Fruit fly (Drosophila melanogaster) whole organism, embryonic: ENCODE measurements around the gene Vps37B.

Experiments used
- Adf1 ChIP-seq: fragments of 200-800 bp; sonication (Bioruptor generic); IDR thresholded peaks from 2 replicates; pipeline ENCODE4 v1.3.6; 2022; ENCODE audit warnings: missing biosample characterization, missing genetic modification characterization
- Bdp1 ChIP-seq: fragments of 200-800 bp; sonication (Bioruptor generic); optimal IDR thresholded peaks from 3 replicates; lab custom pipeline; 2016; ENCODE audit warnings: missing biosample characterization, missing genetic modification characterization
- C15 ChIP-seq: fragments of 200-800 bp; sonication (Bioruptor generic); IDR thresholded peaks from 3 replicates; pipeline ENCODE4 v1.3.6; 2022; ENCODE audit warnings: missing biosample characterization, missing genetic modification characterization
- CG10366 ChIP-seq: fragments of 200-800 bp; sonication (Bioruptor generic); IDR thresholded peaks from 2 replicates; pipeline ENCODE4 v1.3.6; 2022; ENCODE audit warnings: missing biosample characterization, missing genetic modification characterization
- CG11696 ChIP-seq: fragments of 200-800 bp; sonication (Bioruptor generic); IDR thresholded peaks from 2 replicates; pipeline ENCODE4 v1.3.6; 2022; ENCODE audit warnings: missing biosample characterization, missing genetic modification characterization
- CG12744 ChIP-seq: fragments of 200-800 bp; sonication (Bioruptor generic); optimal IDR thresholded peaks from 2 replicates; lab custom pipeline; 2016; ENCODE audit warnings: missing biosample characterization, missing genetic modification characterization
- CG12769 ChIP-seq: fragments of 200-800 bp; sonication (Bioruptor generic); optimal IDR thresholded peaks from 2 replicates; lab custom pipeline; 2019; ENCODE audit warnings: missing biosample characterization, mild to moderate bottlenecking, missing genetic modification characterization, moderate library complexity
- CG13296 ChIP-seq: fragments of 200-800 bp; sonication (Bioruptor generic); optimal IDR thresholded peaks from 3 replicates; lab custom pipeline; 2018; ENCODE audit warnings: missing biosample characterization, mild to moderate bottlenecking, missing genetic modification characterization
- CG13624 ChIP-seq: fragments of 200-800 bp; sonication (Bioruptor generic); optimal IDR thresholded peaks from 2 replicates; lab custom pipeline; 2016; ENCODE audit warnings: missing biosample characterization, missing genetic modification characterization
- CG1529 ChIP-seq: fragments of 200-800 bp; sonication (Bioruptor generic); optimal IDR thresholded peaks from 3 replicates; lab custom pipeline; 2018; ENCODE audit warnings: missing biosample characterization, missing genetic modification characterization
- CG16779 ChIP-seq: fragments of 200-800 bp; sonication (Bioruptor generic); IDR thresholded peaks from 2 replicates; pipeline ENCODE4 v1.3.6; 2022; ENCODE audit warnings: missing biosample characterization, missing genetic modification characterization
- CG16815 ChIP-seq: fragments of 200-800 bp; sonication (Bioruptor generic); optimal IDR thresholded peaks from 3 replicates; lab custom pipeline; 2017; ENCODE audit warnings: missing biosample characterization, mild to moderate bottlenecking, missing genetic modification characterization
- CG17802 ChIP-seq: fragments of 200-800 bp; sonication (Bioruptor generic); optimal IDR thresholded peaks from 2 replicates; lab custom pipeline; 2018; ENCODE audit warnings: missing biosample characterization, mild to moderate bottlenecking, missing genetic modification characterization, moderate library complexity
- CG2129 ChIP-seq: fragments of 200-800 bp; sonication (Bioruptor generic); IDR thresholded peaks from 2 replicates; pipeline ENCODE4 v1.3.6; 2022; ENCODE audit warnings: missing biosample characterization, missing genetic modification characterization; ENCODE audit not compliant: partially characterized antibody
- CG2199 ChIP-seq: fragments of 200-800 bp; sonication (Bioruptor generic); IDR thresholded peaks from 3 replicates; pipeline ENCODE4 v1.3.6; 2022; ENCODE audit warnings: missing biosample characterization, missing genetic modification characterization
- CG34224 ChIP-seq: fragments of 200-800 bp; sonication (Bioruptor generic); IDR thresholded peaks from 3 replicates; pipeline ENCODE4 v1.3.6; 2022; ENCODE audit warnings: missing biosample characterization, missing genetic modification characterization; ENCODE audit not compliant: partially characterized antibody
- CG34422 ChIP-seq: fragments of 200-800 bp; sonication (Bioruptor generic); IDR thresholded peaks from 3 replicates; pipeline ENCODE4 v1.3.6; 2022; ENCODE audit warnings: missing biosample characterization, missing genetic modification characterization
- CG3995 ChIP-seq: fragments of 200-800 bp; sonication (Bioruptor generic); optimal IDR thresholded peaks from 3 replicates; lab custom pipeline; 2016; ENCODE audit warnings: missing biosample characterization, missing genetic modification characterization
- CG4282 ChIP-seq: fragments of 200-800 bp; sonication (Bioruptor generic); optimal IDR thresholded peaks from 2 replicates; lab custom pipeline; 2016; ENCODE audit warnings: missing biosample characterization, missing genetic modification characterization
- CG4424 ChIP-seq: fragments of 200-800 bp; sonication (Bioruptor generic); optimal IDR thresholded peaks from 3 replicates; lab custom pipeline; 2016; ENCODE audit warnings: missing biosample characterization, missing genetic modification characterization
- CG4730 ChIP-seq: fragments of 200-800 bp; sonication (Bioruptor generic); IDR thresholded peaks from 2 replicates; pipeline ENCODE4 v1.3.6; 2022; ENCODE audit warnings: missing biosample characterization, missing genetic modification characterization
- CG4854 ChIP-seq: fragments of 200-800 bp; sonication (Bioruptor generic); optimal IDR thresholded peaks from 2 replicates; lab custom pipeline; 2016; ENCODE audit warnings: missing biosample characterization, missing genetic modification characterization, inconsistent platforms
- CG7745 ChIP-seq: fragments of 200-800 bp; sonication (Bioruptor generic); optimal IDR thresholded peaks from 2 replicates; lab custom pipeline; 2018; ENCODE audit warnings: missing biosample characterization, mild to moderate bottlenecking, missing genetic modification characterization, moderate library complexity
- CG8089 ChIP-seq: fragments of 200-800 bp; sonication (Bioruptor generic); optimal IDR thresholded peaks from 3 replicates; lab custom pipeline; 2016; ENCODE audit warnings: missing biosample characterization, missing genetic modification characterization
- CG8281 ChIP-seq: fragments of 200-800 bp; sonication (Bioruptor generic); optimal IDR thresholded peaks from 2 replicates; lab custom pipeline; 2018; ENCODE audit warnings: missing biosample characterization, mild to moderate bottlenecking, missing genetic modification characterization, moderate library complexity
- CG8478 ChIP-seq: fragments of >200 bp; optimal IDR thresholded peaks from 2 replicates; lab custom pipeline; 2018
- CG9727 ChIP-seq: fragments of 200-800 bp; sonication (Bioruptor generic); optimal IDR thresholded peaks from 3 replicates; lab custom pipeline; 2017; ENCODE audit warnings: missing biosample characterization, mild to moderate bottlenecking, missing genetic modification characterization
- Dad ChIP-seq: fragments of 200-800 bp; sonication (Bioruptor generic); optimal IDR thresholded peaks from 3 replicates; lab custom pipeline; 2016; ENCODE audit warnings: missing biosample characterization, missing genetic modification characterization
- GATAe ChIP-seq: fragments of 200-800 bp; sonication (Bioruptor generic); conservative IDR thresholded peaks from 2 replicates; pipeline ENCODE4 v1.3.6; 2022; ENCODE audit warnings: missing biosample characterization, missing genetic modification characterization
- H15 ChIP-seq: fragments of 200-800 bp; sonication (Bioruptor generic); IDR thresholded peaks from 3 replicates; pipeline ENCODE4 v1.3.6; 2022; ENCODE audit warnings: missing biosample characterization, missing genetic modification characterization
- Hmr ChIP-seq: fragments of 200-800 bp; sonication (Bioruptor generic); optimal IDR thresholded peaks from 3 replicates; lab custom pipeline; 2017; ENCODE audit warnings: mild to moderate bottlenecking, missing biosample characterization, missing genetic modification reagents, missing genetic modification characterization
- Mrtf ChIP-seq: fragments of 200-800 bp; sonication (Bioruptor generic); IDR thresholded peaks from 3 replicates; pipeline ENCODE4 v1.3.6; 2022; ENCODE audit warnings: missing biosample characterization, missing genetic modification characterization
- Oaz ChIP-seq: fragments of 200-800 bp; sonication (Bioruptor generic); IDR thresholded peaks from 2 replicates; pipeline ENCODE4 v1.3.6; 2022; ENCODE audit warnings: missing biosample characterization, missing genetic modification characterization
- Pdp1 ChIP-seq, 2 experiments: fragments of 200-800 bp; sonication (Bioruptor generic); optimal IDR thresholded peaks; 3 replicates each; lab custom pipeline; 2016; ENCODE audit warnings: missing biosample characterization in 2 of 2, missing genetic modification characterization in 2 of 2, mild to moderate bottlenecking in 1 of 2, moderate library complexity in 1 of 2
- YL-1 ChIP-seq: fragments of 200-800 bp; sonication (Bioruptor generic); optimal IDR thresholded peaks from 3 replicates; lab custom pipeline; 2017; ENCODE audit warnings: missing biosample characterization, mild to moderate bottlenecking, missing genetic modification characterization
- cas ChIP-seq: fragments of 200-800 bp; sonication (Bioruptor generic); IDR thresholded peaks from 2 replicates; pipeline ENCODE4 v1.3.6; 2022; ENCODE audit warnings: missing biosample characterization, missing genetic modification characterization
- caup ChIP-seq: fragments of 200-800 bp; sonication (Bioruptor generic); optimal IDR thresholded peaks from 3 replicates; lab custom pipeline; 2017; ENCODE audit warnings: missing biosample characterization, mild to moderate bottlenecking, missing genetic modification characterization, moderate library complexity; ENCODE audit not compliant: severe bottlenecking
- chn ChIP-seq: fragments of 200-800 bp; sonication (Bioruptor generic); optimal IDR thresholded peaks from 2 replicates; lab custom pipeline; 2016; ENCODE audit warnings: missing biosample characterization, missing genetic modification characterization
- crp ChIP-seq, 2 experiments: fragments of 200-800 bp; sonication (Bioruptor generic); optimal IDR thresholded peaks; 2 replicates in 1 of 2; 3 replicates in 1 of 2; lab custom pipeline; 2017; ENCODE audit warnings: missing biosample characterization in 2 of 2, missing genetic modification characterization in 2 of 2, mild to moderate bottlenecking in 1 of 2, moderate library complexity in 1 of 2
- cwo ChIP-seq: fragments of 200-800 bp; sonication (Bioruptor generic); optimal IDR thresholded peaks from 3 replicates; lab custom pipeline; 2017; ENCODE audit warnings: missing biosample characterization, missing genetic modification characterization, mild to moderate bottlenecking, moderate library complexity, missing genetic modification reagents
- ewg ChIP-seq: fragments of 200-800 bp; sonication (Bioruptor generic); optimal IDR thresholded peaks from 3 replicates; lab custom pipeline; 2017; ENCODE audit warnings: mild to moderate bottlenecking, missing biosample characterization, missing genetic modification reagents, missing genetic modification characterization
- fd3F ChIP-seq: fragments of 200-800 bp; sonication (Bioruptor generic); optimal IDR thresholded peaks from 2 replicates; lab custom pipeline; 2018; ENCODE audit warnings: missing biosample characterization, mild to moderate bottlenecking, missing genetic modification characterization, moderate library complexity
- mld ChIP-seq: fragments of 200-800 bp; sonication (Bioruptor generic); IDR thresholded peaks from 3 replicates; pipeline ENCODE4 v1.3.6; 2022; ENCODE audit warnings: missing biosample characterization, missing genetic modification characterization; ENCODE audit not compliant: partially characterized antibody
- oc ChIP-seq: fragments of 200-800 bp; sonication (Bioruptor generic); optimal IDR thresholded peaks from 2 replicates; lab custom pipeline; 2018; ENCODE audit warnings: missing biosample characterization, mild to moderate bottlenecking, missing genetic modification characterization, moderate library complexity
- pum ChIP-seq: fragments of 200-800 bp; sonication (Bioruptor generic); optimal IDR thresholded peaks from 2 replicates; lab custom pipeline; 2016; ENCODE audit warnings: missing biosample characterization, missing genetic modification characterization
- rib ChIP-seq: fragments of 200-800 bp; sonication (Bioruptor generic); IDR thresholded peaks from 2 replicates; pipeline ENCODE4 v1.3.6; 2022; ENCODE audit warnings: missing biosample characterization, missing genetic modification characterization
- ro ChIP-seq: fragments of 200-800 bp; sonication (Bioruptor generic); IDR thresholded peaks from 2 replicates; pipeline ENCODE4 v1.3.6; 2022; ENCODE audit warnings: missing biosample characterization, missing genetic modification characterization
- tap ChIP-seq: fragments of 200-800 bp; optimal IDR thresholded peaks from 3 replicates; lab custom pipeline; 2019; ENCODE audit warnings: missing biosample characterization, mild to moderate bottlenecking, missing genetic modification characterization, moderate library complexity
- tgo ChIP-seq: fragments of 200-800 bp; sonication (Bioruptor generic); IDR thresholded peaks from 3 replicates; pipeline ENCODE4 v1.3.6; 2022; ENCODE audit warnings: missing biosample characterization, missing genetic modification characterization
- tin ChIP-seq: fragments of 200-800 bp; sonication (Bioruptor generic); optimal IDR thresholded peaks from 3 replicates; lab custom pipeline; 2016; ENCODE audit warnings: missing biosample characterization, missing genetic modification characterization
- tio ChIP-seq: fragments of 200-800 bp; sonication (Bioruptor generic); optimal IDR thresholded peaks from 2 replicates; lab custom pipeline; 2017; ENCODE audit warnings: missing biosample characterization, missing genetic modification characterization, inconsistent platforms

Vps37B gene

dm6 chr3R:5198302-5198701 lies 27.7 kb upstream of the Vps37B start (continued):
- peak; percentile 42; the same call in 1 of the 2 replicates for TF ChIP-seq Adf1 (GFP tag; lab: Robert Waterston, UW)
- TF ChIP-seq CG4730 (GFP tag; lab: Robert Waterston, UW): 0 out of 2 replicates have a peak, but pooled peaks have one; percentile 4
- TF ChIP-seq oc: no peak
- 0 out of 3 replicates have a peak, but pooled peaks have one; percentile 47 for TF ChIP-seq Mrtf (GFP tag; lab: Robert Waterston, UW)
- peak; percentile 53 for TF ChIP-seq CG13624 (GFP tag; lab: Kevin White, UChicago)
- no peak for TF ChIP-seq GATAe (GFP tag; lab: Robert Waterston, UW)
- peak; percentile 57 for TF ChIP-seq CG10366 (GFP tag; lab: Robert Waterston, UW)
- no peak for TF ChIP-seq CG1529 (GFP tag; lab: Kevin White, UChicago)
- no peak for TF ChIP-seq YL-1 (GFP tag; lab: Kevin White, UChicago)
- TF ChIP-seq tio: peak; percentile 56
- peak; percentile 68 for TF ChIP-seq cwo (GFP tag; lab: Kevin White, UChicago)
- no peak for TF ChIP-seq CG34224 (GFP tag; lab: Robert Waterston, UW)
- no peak for TF ChIP-seq ro (GFP tag; lab: Robert Waterston, UW)
- no peak for TF ChIP-seq CG17802 (tag; lab: Kevin White, UChicago)
- TF ChIP-seq CG4282 (GFP tag; lab: Kevin White, UChicago): no peak
- TF ChIP-seq CG4424: peak; percentile 23
- TF ChIP-seq Dad (GFP tag; lab: Kevin White, UChicago): peak; percentile 6
- no peak for TF ChIP-seq CG16779 (GFP tag; lab: Robert Waterston, UW)
- peak; percentile 87 for TF ChIP-seq CG12769 (tag; lab: Kevin White, UChicago)
- TF ChIP-seq CG13296 (GFP tag; lab: Kevin White, UChicago): peak; percentile 73
- no peak for TF ChIP-seq tap (tag; lab: Kevin White, UChicago)
- no peak for TF ChIP-seq cas (GFP tag; lab: Robert Waterston, UW)
- peak; percentile 31 for TF ChIP-seq chn (GFP tag; lab: Kevin White, UChicago)
- peak; percentile 2 for TF ChIP-seq CG12744 (GFP tag; lab: Kevin White, UChicago)
- TF ChIP-seq pum (GFP tag; lab: Kevin White, UChicago): peak; percentile 26
- peak; percentile 37 for TF ChIP-seq CG9727 (GFP tag; lab: Kevin White, UChicago)
- no peak for TF ChIP-seq C15 (GFP tag; lab: Robert Waterston, UW)
- no peak for TF ChIP-seq mld
- no peak for TF ChIP-seq CG2199 (GFP tag; lab: Robert Waterston, UW)
- TF ChIP-seq ewg (GFP tag; lab: Kevin White, UChicago): peak; percentile 31
- TF ChIP-seq CG4854 (GFP tag; lab: Kevin White, UChicago): no peak
- TF ChIP-seq Oaz (GFP tag; lab: Robert Waterston, UW): peak; percentile 59; the same call in 1 of the 2 replicates
- TF ChIP-seq CG2129 (GFP tag; lab: Robert Waterston, UW): no peak
- 0 out of 3 replicates have a peak, but pooled peaks have one; percentile 46 for TF ChIP-seq H15 (GFP tag; lab: Robert Waterston, UW)
- no peak for TF ChIP-seq CG8478 (lab: Kevin White, UChicago)
- TF ChIP-seq CG16815 (GFP tag; lab: Kevin White, UChicago): peak; percentile 30
- TF ChIP-seq caup (GFP tag; lab: Kevin White, UChicago): peak; percentile 68
- TF ChIP-seq tin: peak; percentile 25
- no peak for TF ChIP-seq crp (GFP tag; optimal IDR thresholded peaks at IDR 0.05; lab: Kevin White, UChicago)
- TF ChIP-seq CG3995: peak; percentile 18
- TF ChIP-seq tgo (GFP tag; lab: Robert Waterston, UW): peak; percentile 32; the same call in 1 of the 3 replicates
- TF ChIP-seq rib (GFP tag; lab: Robert Waterston, UW): 0 out of 2 replicates have a peak, but pooled peaks have one; percentile 49
- TF ChIP-seq CG11696 (GFP tag; lab: Robert Waterston, UW): 0 out of 2 replicates have a peak, but pooled peaks have one; percentile 25
- TF ChIP-seq Pdp1 (GFP tag; optimal IDR thresholded peaks at IDR 0.05; lab: Kevin White, UChicago): peak in 1 of 2 experiments; percentile 45
- peak; percentile 37 for TF ChIP-seq Bdp1 (GFP tag; lab: Kevin White, UChicago)
- peak; percentile 37 for TF ChIP-seq fd3F
- TF ChIP-seq CG8089: no peak
- TF ChIP-seq CG8281: no peak
- TF ChIP-seq Hmr (GFP tag; lab: Kevin White, UChicago): peak; percentile 89
- no peak for TF ChIP-seq CG7745 (tag; lab: Kevin White, UChicago)
- 0 out of 3 replicates have a peak, but pooled peaks have one; percentile 32 for TF ChIP-seq CG34422 (GFP tag; lab: Robert Waterston, UW)
